Fruit fly (Drosophila melanogaster): ENCODE measurements around the gene Miro.

The Miro gene

DNA sequence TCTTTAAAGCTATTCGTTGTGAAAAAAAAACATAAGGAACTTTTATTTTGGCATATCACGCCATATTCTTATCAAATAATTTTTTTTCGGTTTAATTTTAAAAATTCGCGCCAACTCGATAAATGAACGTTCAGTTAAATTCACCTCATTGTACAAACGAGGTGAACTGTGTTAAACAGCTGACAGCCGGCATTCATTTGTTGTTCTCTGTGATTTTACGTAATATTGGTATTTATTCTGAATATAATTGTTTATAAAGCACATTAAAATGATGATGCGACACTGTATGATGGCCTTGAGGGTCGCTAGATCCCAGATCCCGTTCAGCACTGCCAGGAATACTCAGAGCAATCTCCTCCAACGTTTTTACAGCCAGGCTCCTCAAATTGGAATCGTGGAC, 15.6 kb upstream of the Miro start, which contains the start of gene CG6000 (continued):
- TF ChIP-seq CG11560 (tag; IDR thresholded peaks at IDR 0.05) (peak; percentile 39; the same call in 1 of the 3 replicates), CG3995 (GFP tag; optimal IDR thresholded peaks at IDR 0.05) (peak; percentile 60), CG6654 (GFP tag; optimal IDR thresholded peaks at IDR 0.05) (no peak), en (GFP tag; optimal IDR thresholded peaks at IDR 0.05) (no peak), CG13287 (GFP tag; IDR thresholded peaks at IDR 0.05; ENCODE audit: partially characterized antibody) (peak; percentile 49; the same call in 1 of the 2 replicates), CG2116 (GFP tag; optimal IDR thresholded peaks at IDR 0.05) (peak; percentile 5), CG17328 (GFP tag; IDR thresholded peaks at IDR 0.05) (no peak), HHEX (GFP tag; optimal IDR thresholded peaks at IDR 0.05) (no peak), CG9437 (GFP tag; optimal IDR thresholded peaks at IDR 0.05) (peak; percentile 22), Dp (GFP tag; optimal IDR thresholded peaks at IDR 0.05) (peak; percentile 88), nmo (GFP tag; optimal IDR thresholded peaks at IDR 0.05) (no peak), Poxn (GFP tag; IDR thresholded peaks at IDR 0.05) (no peak), CG1529 (GFP tag; optimal IDR thresholded peaks at IDR 0.05) (no peak), CrebB (tag; optimal IDR thresholded peaks at IDR 0.05) (no peak), Scr (GFP tag; IDR thresholded peaks at IDR 0.05; ENCODE audit: partially characterized antibody) (peak; percentile 29; the same call in 1 of the 2 replicates), CG17568 (GFP tag; optimal IDR thresholded peaks at IDR 0.05) (no peak), Pdp1 (GFP tag; optimal IDR thresholded peaks at IDR 0.05) (peak in 1 of 2 experiments; percentile 97), CG34422 (GFP tag; IDR thresholded peaks at IDR 0.05) (peak; percentile 6; the same call in 1 of the 3 replicates), Atf3 (GFP tag; optimal IDR thresholded peaks at IDR 0.05) (no peak)

DNA sequence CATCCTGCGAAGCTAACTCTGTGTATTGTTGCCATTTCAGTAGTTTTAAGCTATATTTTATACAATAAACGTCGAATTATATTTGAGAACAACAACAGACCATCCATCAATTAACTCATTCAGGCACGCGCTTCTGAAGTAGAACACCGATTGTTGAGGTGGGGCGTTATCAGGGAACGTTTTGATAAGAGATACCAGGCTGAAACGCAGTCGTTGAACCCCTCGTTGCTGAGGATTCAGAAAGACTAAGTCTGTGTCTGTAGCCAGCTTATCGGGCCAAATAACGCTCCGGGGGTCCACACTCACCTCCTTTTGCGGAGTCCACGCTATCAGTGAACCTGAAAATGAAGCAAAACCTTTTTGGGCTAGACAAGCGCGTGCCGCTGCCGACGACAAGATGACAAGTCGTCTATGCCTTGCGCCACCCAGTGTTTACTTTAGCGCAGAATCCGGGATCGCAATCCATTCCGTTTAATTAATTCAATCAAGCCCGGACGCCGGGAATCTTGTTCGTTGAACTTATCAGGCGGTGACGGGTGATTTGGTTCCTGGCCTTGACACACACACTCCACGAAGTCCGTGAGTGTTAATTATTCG, 15.0 kb upstream of the Miro start:
- TF ChIP-seq Gug (GFP tag; IDR thresholded peaks at IDR 0.05) (no peak), grn (GFP tag; optimal IDR thresholded peaks at IDR 0.05) (peak; percentile 9), sug (tag; optimal IDR thresholded peaks at IDR 0.05) (peak; percentile 91), grau (tag; optimal IDR thresholded peaks at IDR 0.05) (no peak), CG6791 (GFP tag; IDR thresholded peaks at IDR 0.05; ENCODE audit: partially characterized antibody) (0 out of 3 replicates have a peak, but pooled peaks have one; percentile 21), CG7963 (GFP tag; IDR thresholded peaks at IDR 0.05; ENCODE audit: partially characterized antibody) (peak; percentile 39; the same call in 1 of the 3 replicates), D19B (GFP tag; optimal IDR thresholded peaks at IDR 0.05) (peak; percentile 18), yki (optimal IDR thresholded peaks at IDR 0.05) (no peak), sens (GFP tag) (no peak), lab (GFP tag; optimal IDR thresholded peaks at IDR 0.05) (peak; percentile 6), rib (GFP tag; IDR thresholded peaks at IDR 0.05) (peak; percentile 22; the same call in 1 of the 2 replicates), chinmo (GFP tag; IDR thresholded peaks at IDR 0.05; ENCODE audit: partially characterized antibody) (0 out of 4 replicates have a peak, but pooled peaks have one; percentile 33), ftz-f1 (GFP tag; optimal IDR thresholded peaks at IDR 0.05) (peak; percentile 29), CG34376 (GFP tag; optimal IDR thresholded peaks at IDR 0.05) (peak; percentile 39), Dbx (GFP tag; IDR thresholded peaks at IDR 0.05) (0 out of 3 replicates have a peak, but pooled peaks have one; percentile 14), cwo (GFP tag; optimal IDR thresholded peaks at IDR 0.05) (peak; percentile 53), Jarid2 (GFP tag; optimal IDR thresholded peaks at IDR 0.05) (no peak), exex (tag; optimal IDR thresholded peaks at IDR 0.05) (peak; percentile 52), CG10543 (GFP tag; optimal IDR thresholded peaks at IDR 0.05) (peak; percentile 50), Med (GFP tag) (peak; percentile 73), row (GFP tag; IDR thresholded peaks at IDR 0.05) (no peak), en (GFP tag; optimal IDR thresholded peaks at IDR 0.05) (no peak), HmgZ (tag; optimal IDR thresholded peaks at IDR 0.05) (peak; percentile 25)

Measured in whole organism, embryonic.